Worm (Caenorhabditis elegans) whole organism, early embryonic: Measurements from ENCODE around the gene C30G7.2.

Experiments
- F13C5.2 ChIP-seq: sonication (generic microtip); optimal IDR thresholded peaks from 2 replicates; lab custom pipeline; 2017; ENCODE audit warnings: mild to moderate bottlenecking, missing genetic modification characterization, inconsistent platforms, missing compliant biosample characterization
- aly-1 ChIP-seq: sonication (generic microtip); optimal IDR thresholded peaks from 2 replicates; lab custom pipeline; 2016; ENCODE audit warnings: missing genetic modification characterization, missing compliant biosample characterization
- ama-1 ChIP-seq: fragments of 150-350 bp; optimal IDR thresholded peaks from 2 replicates; lab custom pipeline; 2014
- ceh-13 ChIP-seq: fragments of 200-800 bp; sonication (Bioruptor generic); optimal IDR thresholded peaks from 2 replicates; lab custom pipeline; 2018; ENCODE audit warnings: mild to moderate bottlenecking, missing genetic modification characterization, missing compliant biosample characterization
- flt-1 ChIP-seq: fragments of 200-800 bp; sonication (Bioruptor generic); IDR thresholded peaks from 2 replicates; pipeline ENCODE4 v1.3.6; 2022; ENCODE audit warnings: missing genetic modification characterization, missing compliant biosample characterization
- hmbx-1 ChIP-seq: sonication (generic microtip); optimal IDR thresholded peaks from 2 replicates; lab custom pipeline; 2016; ENCODE audit warnings: mild to moderate bottlenecking, missing genetic modification characterization, missing compliant biosample characterization
- hmg-4 ChIP-seq: fragments of 200-800 bp; sonication (Bioruptor generic); optimal IDR thresholded peaks from 2 replicates; lab custom pipeline; 2018; ENCODE audit warnings: mild to moderate bottlenecking, missing genetic modification characterization, missing compliant biosample characterization
- hnd-1 ChIP-seq: sonication (generic microtip); optimal IDR thresholded peaks from 2 replicates; lab custom pipeline; 2016; ENCODE audit warnings: missing genetic modification characterization, missing compliant biosample characterization
- pes-1 ChIP-seq: fragments of 200-800 bp; sonication (Bioruptor generic); IDR thresholded peaks from 2 replicates; pipeline ENCODE4 v1.3.6; 2022; ENCODE audit warnings: missing genetic modification reagents, missing genetic modification characterization, missing compliant biosample characterization
- scrt-1 ChIP-seq: fragments of 200-800 bp; sonication (Bioruptor generic); IDR thresholded peaks from 2 replicates; pipeline ENCODE4 v1.3.6; 2022; ENCODE audit warnings: missing genetic modification characterization, missing compliant biosample characterization
- sea-1 ChIP-seq: fragments of 200-800 bp; sonication (Bioruptor generic); conservative IDR thresholded peaks from 2 replicates; pipeline ENCODE4 v1.3.6; 2022; ENCODE audit warnings: missing genetic modification characterization, missing compliant biosample characterization
- tbx-37 ChIP-seq: fragments of 200-800 bp; sonication (Bioruptor generic); conservative IDR thresholded peaks from 2 replicates; pipeline ENCODE4 v1.3.6; 2022; ENCODE audit warnings: missing genetic modification reagents, missing genetic modification characterization, missing compliant biosample characterization
- tra-4 ChIP-seq: sonication (generic microtip); optimal IDR thresholded peaks from 2 replicates; lab custom pipeline; 2017; ENCODE audit warnings: missing genetic modification characterization, missing compliant biosample characterization

ce11 chrV:14915599-14915998, 21.1 kb upstream of the C30G7.2 start, which contains the start of gene H12D21.11:
- TF ChIP-seq F13C5.2 (tag; lab: Kevin White, UChicago) (no peak), hnd-1 (tag; lab: Kevin White, UChicago) (no peak), ama-1 (no peak), hmg-4 (GFP tag; lab: Kevin White, UChicago) (no peak), scrt-1 (no peak), hmbx-1 (no peak), ceh-13 (GFP tag; lab: Kevin White, UChicago) (no peak), flt-1 (no peak), aly-1 (tag; lab: Kevin White, UChicago) (no peak), tbx-37 (no peak), pes-1 (GFP tag; lab: Robert Waterston, UW) (no peak), tra-4 (tag; lab: Kevin White, UChicago) (no peak), sea-1 (GFP tag; lab: Robert Waterston, UW) (no peak)
